Worm (Caenorhabditis elegans) whole organism, young adult: ENCODE results near the gene F09F7.5.

Experiments
- C06A6.2 ChIP-seq: fragments of 200-800 bp; sonication (Bioruptor generic); conservative IDR thresholded peaks from 2 replicates; pipeline ENCODE4 v1.3.6; 2022; ENCODE audit warnings: missing genetic modification characterization, missing compliant biosample characterization
- F10E7.11 ChIP-seq: sonication (generic microtip); optimal IDR thresholded peaks from 2 replicates; lab custom pipeline; 2017; ENCODE audit warnings: mild to moderate bottlenecking, missing genetic modification characterization, moderate library complexity, missing compliant biosample characterization
- F23B12.7 ChIP-seq: sonication (generic microtip); optimal IDR thresholded peaks from 2 replicates; lab custom pipeline; 2017; ENCODE audit warnings: missing genetic modification characterization, mild to moderate bottlenecking, missing compliant biosample characterization, antibody characterized with exemption, moderate library complexity; ENCODE audit not compliant: insufficient read depth
- F52B5.7 ChIP-seq: sonication (generic microtip); optimal IDR thresholded peaks from 2 replicates; lab custom pipeline; 2016; ENCODE audit warnings: mild to moderate bottlenecking, missing genetic modification characterization, missing compliant biosample characterization
- K11D2.4 ChIP-seq: fragments of 200-800 bp; sonication (Bioruptor generic); IDR thresholded peaks from 2 replicates; pipeline ENCODE4 v1.3.6; 2022; ENCODE audit warnings: missing genetic modification reagents, missing genetic modification characterization, missing compliant biosample characterization
- K12H6.12 ChIP-seq: fragments of 200-800 bp; sonication (Bioruptor generic); optimal IDR thresholded peaks from 2 replicates; lab custom pipeline; 2018; ENCODE audit warnings: mild to moderate bottlenecking, missing genetic modification characterization, missing compliant biosample characterization
- T26A5.8 ChIP-seq: sonication (generic microtip); optimal IDR thresholded peaks from 2 replicates; lab custom pipeline; 2016; ENCODE audit warnings: missing genetic modification characterization, missing compliant biosample characterization
- Y53F4B.3 ChIP-seq: fragments of 200-800 bp; sonication (Bioruptor generic); IDR thresholded peaks from 2 replicates; pipeline ENCODE4 v1.3.6; 2022; ENCODE audit warnings: missing genetic modification reagents, missing genetic modification characterization, missing compliant biosample characterization
- Y53G8AR.9 ChIP-seq: fragments of 200-800 bp; sonication (Bioruptor generic); conservative IDR thresholded peaks from 2 replicates; pipeline ENCODE4 v1.3.6; 2022; ENCODE audit warnings: missing genetic modification reagents, missing genetic modification characterization, missing compliant biosample characterization
- ZK185.1 ChIP-seq: sonication (generic microtip); optimal IDR thresholded peaks from 2 replicates; lab custom pipeline; 2016; ENCODE audit warnings: mild to moderate bottlenecking, missing genetic modification characterization, missing compliant biosample characterization; ENCODE audit not compliant: poor library complexity, severe bottlenecking
- ama-1 ChIP-seq, 3 experiments: fragments of 150-350 bp in 1 of 3; sonication (generic microtip) in 2 of 3; optimal IDR thresholded peaks; 2 replicates each; lab custom pipeline; 2014 to 2018; ENCODE audit warnings: missing biosample characterization in 2 of 3, missing genetic modification characterization in 2 of 3, missing genetic modification reagents in 2 of 3
- atf-7 ChIP-seq: sonication (generic microtip); optimal IDR thresholded peaks from 2 replicates; lab custom pipeline; 2017; ENCODE audit warnings: mild to moderate bottlenecking, missing genetic modification characterization, missing compliant biosample characterization
- attf-3 ChIP-seq: fragments of 200-800 bp; sonication (Bioruptor generic); conservative IDR thresholded peaks from 2 replicates; pipeline ENCODE4 v1.3.6; 2022; ENCODE audit warnings: missing genetic modification reagents, missing genetic modification characterization, missing compliant biosample characterization
- attf-5 ChIP-seq: fragments of 200-800 bp; sonication (Bioruptor generic); optimal IDR thresholded peaks from 2 replicates; lab custom pipeline; 2018; ENCODE audit warnings: mild to moderate bottlenecking, missing genetic modification characterization, missing compliant biosample characterization
- attf-6 ChIP-seq: fragments of 200-800 bp; sonication (Bioruptor generic); IDR thresholded peaks from 2 replicates; pipeline ENCODE4 v1.3.6; 2022; ENCODE audit warnings: missing genetic modification reagents, missing genetic modification characterization, missing compliant biosample characterization
- bed-1 ChIP-seq: fragments of 200-800 bp; sonication (Bioruptor generic); IDR thresholded peaks from 2 replicates; pipeline ENCODE4 v1.3.6; 2022; ENCODE audit warnings: missing genetic modification reagents, missing genetic modification characterization, missing compliant biosample characterization
- cebp-1 ChIP-seq, 2 experiments: fragments of 200-800 bp in 1 of 2; sonication (Bioruptor generic) in 1 of 2; sonication (generic microtip) in 1 of 2; IDR thresholded peaks in 1 of 2; optimal IDR thresholded peaks in 1 of 2; 2 replicates each; pipeline versions ENCODE4 v1.3.6 to Lab custom; 2017 to 2022; ENCODE audit warnings: missing compliant biosample characterization in 2 of 2, missing genetic modification characterization in 2 of 2, mild to moderate bottlenecking in 1 of 2, missing genetic modification reagents in 1 of 2, moderate library complexity in 1 of 2
- ceh-40 ChIP-seq: fragments of 200-800 bp; sonication (Bioruptor generic); IDR thresholded peaks from 2 replicates; pipeline ENCODE4 v1.3.6; 2022; ENCODE audit warnings: missing genetic modification characterization, missing compliant biosample characterization
- dox-1 ChIP-seq: fragments of 200-800 bp; sonication (Bioruptor generic); IDR thresholded peaks from 2 replicates; pipeline ENCODE4 v1.3.6; 2022; ENCODE audit warnings: missing genetic modification reagents, missing genetic modification characterization, missing compliant biosample characterization
- egl-44 ChIP-seq: fragments of 200-800 bp; sonication (Bioruptor generic); IDR thresholded peaks from 2 replicates; pipeline ENCODE4 v1.3.6; 2022; ENCODE audit warnings: missing genetic modification reagents, missing genetic modification characterization, missing compliant biosample characterization
- egrh-3 ChIP-seq: fragments of 200-800 bp; sonication (Bioruptor generic); IDR thresholded peaks from 2 replicates; pipeline ENCODE4 v1.3.6; 2022; ENCODE audit warnings: missing genetic modification reagents, missing genetic modification characterization, missing compliant biosample characterization
- gei-17 ChIP-seq: fragments of 200-800 bp; sonication (Bioruptor generic); optimal IDR thresholded peaks from 2 replicates; lab custom pipeline; 2018; ENCODE audit warnings: mild to moderate bottlenecking, missing genetic modification characterization, missing compliant biosample characterization
- hmg-1.2 ChIP-seq: fragments of 200-800 bp; sonication (Bioruptor generic); IDR thresholded peaks from 2 replicates; pipeline ENCODE4 v1.3.6; 2022; ENCODE audit warnings: missing genetic modification reagents, missing genetic modification characterization, missing compliant biosample characterization
- hsf-1 ChIP-seq: fragments of 200-800 bp; sonication (Bioruptor generic); IDR thresholded peaks from 2 replicates; pipeline ENCODE4 v1.3.6; 2022; ENCODE audit warnings: missing genetic modification reagents, missing genetic modification characterization, missing compliant biosample characterization
- let-607 ChIP-seq, 2 experiments: fragments of 200-800 bp in 1 of 2; sonication (Bioruptor generic) in 1 of 2; sonication (generic microtip) in 1 of 2; optimal IDR thresholded peaks; 2 replicates each; lab custom pipeline; 2016 to 2018; ENCODE audit warnings: mild to moderate bottlenecking in 2 of 2, missing compliant biosample characterization in 2 of 2, missing genetic modification characterization in 2 of 2, moderate library complexity in 2 of 2, missing genotype in 1 of 2
- lin-26 ChIP-seq: fragments of 200-800 bp; sonication (Bioruptor generic); IDR thresholded peaks from 2 replicates; pipeline ENCODE4 v1.3.6; 2022; ENCODE audit warnings: missing genetic modification reagents, missing genetic modification characterization, missing compliant biosample characterization
- lin-35 ChIP-seq, 3 experiments: fragments of 150-350 bp in 2 of 3; sonication (generic microtip) in 1 of 3; optimal IDR thresholded peaks; 2 replicates each; lab custom pipeline; 2014 to 2018; ENCODE audit warnings: missing biosample characterization in 3 of 3, missing genetic modification characterization in 3 of 3, missing genetic modification reagents in 3 of 3
- lin-40 ChIP-seq: sonication (generic microtip); optimal IDR thresholded peaks from 2 replicates; lab custom pipeline; 2016; ENCODE audit warnings: missing genetic modification characterization, mild to moderate bottlenecking, missing compliant biosample characterization, missing genotype, missing genetic modification reagents
- lsl-1 ChIP-seq: fragments of 200-800 bp; sonication (Bioruptor generic); optimal IDR thresholded peaks from 2 replicates; lab custom pipeline; 2018; ENCODE audit warnings: mild to moderate bottlenecking, missing genetic modification characterization, moderate library complexity, missing compliant biosample characterization
- lsy-27 ChIP-seq: sonication (generic microtip); optimal IDR thresholded peaks from 2 replicates; lab custom pipeline; 2017; ENCODE audit warnings: missing genetic modification characterization, mild to moderate bottlenecking, missing compliant biosample characterization, antibody characterized with exemption, missing genotype, borderline replicate concordance; ENCODE audit not compliant: insufficient read depth
- madf-10 ChIP-seq: sonication (generic microtip); optimal IDR thresholded peaks from 2 replicates; lab custom pipeline; 2016; ENCODE audit warnings: mild to moderate bottlenecking, missing genetic modification characterization, missing compliant biosample characterization
- madf-3 ChIP-seq: fragments of 200-800 bp; sonication (Bioruptor generic); IDR thresholded peaks from 2 replicates; pipeline ENCODE4 v1.3.6; 2022; ENCODE audit warnings: missing genetic modification reagents, missing genetic modification characterization, missing compliant biosample characterization
- mcd-1 ChIP-seq: fragments of 200-800 bp; sonication (Bioruptor generic); IDR thresholded peaks from 2 replicates; pipeline ENCODE4 v1.3.6; 2022; ENCODE audit warnings: missing genetic modification reagents, missing genetic modification characterization, missing compliant biosample characterization
- mxl-1 ChIP-seq: sonication (generic microtip); optimal IDR thresholded peaks from 2 replicates; lab custom pipeline; 2016; ENCODE audit warnings: missing genetic modification characterization, missing compliant biosample characterization
- nfya-2 ChIP-seq: fragments of 200-800 bp; sonication (Bioruptor generic); IDR thresholded peaks from 2 replicates; pipeline ENCODE4 v1.3.6; 2022; ENCODE audit warnings: missing genetic modification reagents, missing genetic modification characterization, missing compliant biosample characterization
- nfyb-1 ChIP-seq: fragments of 200-800 bp; sonication (Bioruptor generic); IDR thresholded peaks from 2 replicates; pipeline ENCODE4 v1.3.6; 2022; ENCODE audit warnings: missing genetic modification reagents, missing genetic modification characterization, missing compliant biosample characterization
- nhr-179 ChIP-seq: sonication (generic microtip); optimal IDR thresholded peaks from 2 replicates; lab custom pipeline; 2016; ENCODE audit warnings: mild to moderate bottlenecking, missing genetic modification characterization, missing compliant biosample characterization
- nhr-27 ChIP-seq: fragments of 200-800 bp; sonication (Bioruptor generic); optimal IDR thresholded peaks from 2 replicates; lab custom pipeline; 2018; ENCODE audit warnings: mild to moderate bottlenecking, missing genetic modification characterization, moderate library complexity, missing compliant biosample characterization
- rec-8 ChIP-seq, 2 experiments: sonication (generic microtip); optimal IDR thresholded peaks; 2 replicates each; lab custom pipeline; 2016; ENCODE audit warnings: mild to moderate bottlenecking in 2 of 2, missing genetic modification characterization in 2 of 2, missing genetic modification reagents in 2 of 2, missing genotype in 2 of 2, missing biosample characterization in 1 of 2, missing compliant biosample characterization in 1 of 2, moderate library complexity in 1 of 2
- snpc-1.3 ChIP-seq: sonication (generic microtip); optimal IDR thresholded peaks from 2 replicates; lab custom pipeline; 2017; ENCODE audit warnings: missing genetic modification characterization, mild to moderate bottlenecking, missing compliant biosample characterization, antibody characterized with exemption, moderate library complexity, missing genotype, missing genetic modification reagents; ENCODE audit not compliant: insufficient read depth
- snpc-4 ChIP-seq, 5 experiments: fragments of 150-350 bp in 1 of 5; sonication (generic microtip) in 4 of 5; optimal IDR thresholded peaks; 2 replicates each; lab custom pipeline; 2014 to 2018; ENCODE audit warnings: missing genetic modification characterization in 5 of 5, missing biosample characterization in 3 of 5, antibody characterized with exemption in 2 of 5, mild to moderate bottlenecking in 2 of 5, missing compliant biosample characterization in 2 of 5, missing genotype in 2 of 5, moderate library complexity in 2 of 5, missing genetic modification reagents in 1 of 5
- tbx-9 ChIP-seq: sonication (generic microtip); optimal IDR thresholded peaks from 2 replicates; lab custom pipeline; 2016; ENCODE audit warnings: borderline replicate concordance, missing genetic modification characterization, inconsistent platforms, missing compliant biosample characterization
- tlf-1 ChIP-seq: fragments of 200-800 bp; sonication (Bioruptor generic); optimal IDR thresholded peaks from 2 replicates; lab custom pipeline; 2018; ENCODE audit warnings: mild to moderate bottlenecking, missing genetic modification characterization, missing compliant biosample characterization
- zim-3 ChIP-seq: sonication (generic microtip); optimal IDR thresholded peaks from 2 replicates; lab custom pipeline; 2017; ENCODE audit warnings: mild to moderate bottlenecking, missing genetic modification characterization, moderate library complexity, missing compliant biosample characterization

F09F7.5 gene

DNA sequence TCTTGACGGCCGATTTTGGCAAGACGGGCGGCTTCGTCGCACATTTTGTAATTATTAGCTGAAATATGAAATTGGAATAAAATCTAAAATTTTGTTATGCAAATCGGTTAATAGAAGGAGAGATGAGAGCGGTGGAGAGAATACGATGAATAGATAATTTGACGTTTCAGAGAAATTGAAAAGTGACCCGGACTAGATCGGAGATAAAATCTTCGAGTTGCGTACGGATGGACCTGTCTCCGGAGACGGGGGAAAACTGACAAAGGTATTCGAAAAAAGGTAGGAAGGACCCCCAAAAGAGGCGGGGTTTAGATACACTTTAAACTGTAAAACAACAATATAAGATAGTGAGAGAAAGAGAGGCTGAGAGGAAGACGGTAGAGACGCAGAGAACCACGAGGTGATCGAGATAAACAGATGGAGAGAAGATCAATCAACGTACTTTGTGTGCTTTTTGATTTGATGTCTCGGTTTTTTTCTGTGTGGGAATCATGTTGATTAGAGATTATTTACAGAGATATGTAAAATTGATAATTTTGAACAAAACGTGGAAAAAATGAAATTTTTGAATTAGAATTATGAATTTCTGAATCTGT, 5.4 kb downstream of the F09F7.5 start, which contains the start of gene F09F7.6 (continued):
- TF ChIP-seq atf-7: peak; percentile 25
- 0 out of 2 replicates have a peak, but pooled peaks have one; percentile 28 for TF ChIP-seq C06A6.2
- TF ChIP-seq snpc-1.3: no peak
- TF ChIP-seq ama-1 (optimal IDR thresholded peaks at IDR 0.05; lab: Kevin White, UChicago): peak; percentile 61
- no peak for TF ChIP-seq ama-1 (GFP tag; optimal IDR thresholded peaks at IDR 0.05; lab: Kevin White, UChicago)
- no peak for TF ChIP-seq attf-6 (GFP tag; lab: Robert Waterston, UW)
- no peak for TF ChIP-seq F10E7.11 (tag; lab: Kevin White, UChicago)
- no peak for TF ChIP-seq Y53G8AR.9
- peak; percentile 52 for TF ChIP-seq hmg-1.2 (GFP tag; lab: Robert Waterston, UW)
- TF ChIP-seq ZK185.1: peak; percentile 1
- TF ChIP-seq K11D2.4 (GFP tag; lab: Robert Waterston, UW): peak; percentile 46; the same call in 1 of the 2 replicates
- no peak for TF ChIP-seq hsf-1 (GFP tag; lab: Robert Waterston, UW)
- TF ChIP-seq nfyb-1 (GFP tag; lab: Robert Waterston, UW): 0 out of 2 replicates have a peak, but pooled peaks have one; percentile 34
- peak; percentile 38 for TF ChIP-seq attf-5 (GFP tag; lab: Kevin White, UChicago)
- TF ChIP-seq ceh-40 (GFP tag; lab: Robert Waterston, UW): no peak
- TF ChIP-seq tbx-9 (tag; lab: Kevin White, UChicago): no peak
- TF ChIP-seq lin-35 (GFP tag; optimal IDR thresholded peaks at IDR 0.05; lab: Kevin White, UChicago): peak in 1 of 3 experiments; percentile 12
- TF ChIP-seq lin-26: no peak
- TF ChIP-seq K12H6.12 (tag; lab: Kevin White, UChicago): peak; percentile 62
- peak; percentile 42 for TF ChIP-seq tlf-1 (GFP tag; lab: Kevin White, UChicago)
- no peak for TF ChIP-seq nhr-27 (tag; lab: Kevin White, UChicago)
- peak in 1 of 2 experiments; percentile 21 for TF ChIP-seq let-607 (tag; optimal IDR thresholded peaks at IDR 0.05; lab: Kevin White, UChicago)
- no peak for TF ChIP-seq zim-3 (tag; lab: Kevin White, UChicago)
- TF ChIP-seq lin-40 (tag; lab: Kevin White, UChicago): peak; percentile 57
- no peak for TF ChIP-seq egl-44
- TF ChIP-seq lsl-1 (GFP tag; lab: Kevin White, UChicago): no peak
- TF ChIP-seq madf-3 (GFP tag; lab: Robert Waterston, UW): no peak
- no peak for TF ChIP-seq rec-8 (tag; optimal IDR thresholded peaks at IDR 0.05; lab: Kevin White, UChicago)
- no peak for TF ChIP-seq Y53F4B.3 (GFP tag; lab: Robert Waterston, UW)
- no peak for TF ChIP-seq F52B5.7
- no peak for TF ChIP-seq madf-10 (tag; lab: Kevin White, UChicago)
- no peak for TF ChIP-seq mxl-1 (tag; lab: Kevin White, UChicago)
- peak; percentile 11; the same call in 1 of the 2 replicates for TF ChIP-seq dox-1

ce11 chrIII:5553098-5553497, 6.3 kb downstream of the F09F7.5 start:
- TF ChIP-seq cebp-1 (GFP tag; IDR thresholded peaks at IDR 0.05; lab: Robert Waterston, UW): 0 out of 2 replicates have a peak, but pooled peaks have one; percentile 17
- peak; percentile 64 for TF ChIP-seq cebp-1 (tag; optimal IDR thresholded peaks at IDR 0.05; lab: Kevin White, UChicago)
- TF ChIP-seq gei-17 (GFP tag; lab: Kevin White, UChicago): no peak
- no peak for TF ChIP-seq F10E7.11 (tag; lab: Kevin White, UChicago)
- no peak for TF ChIP-seq egrh-3 (GFP tag; lab: Robert Waterston, UW)
- TF ChIP-seq nhr-179 (tag; lab: Kevin White, UChicago): no peak
- peak; percentile 20 for TF ChIP-seq F23B12.7 (tag; lab: Kevin White, UChicago)
- TF ChIP-seq nhr-27 (tag; lab: Kevin White, UChicago): no peak
- peak; percentile 26 for TF ChIP-seq lin-40 (tag; lab: Kevin White, UChicago)
- no peak for TF ChIP-seq snpc-4 (GFP tag; optimal IDR thresholded peaks at IDR 0.05; lab: Kevin White, UChicago)
- no peak for TF ChIP-seq snpc-4 (tag; optimal IDR thresholded peaks at IDR 0.05; lab: Kevin White, UChicago)
- TF ChIP-seq nfya-2 (GFP tag; lab: Robert Waterston, UW): no peak
- no peak for TF ChIP-seq bed-1 (GFP tag; lab: Robert Waterston, UW)
- TF ChIP-seq C06A6.2: no peak
- no peak for TF ChIP-seq attf-3 (GFP tag; lab: Robert Waterston, UW)
- TF ChIP-seq dox-1: no peak
- no peak for TF ChIP-seq T26A5.8 (tag; lab: Kevin White, UChicago)
- TF ChIP-seq mcd-1 (GFP tag; lab: Robert Waterston, UW): peak; percentile 23; the same call in 1 of the 2 replicates
- TF ChIP-seq lsy-27 (tag; lab: Kevin White, UChicago): no peak
